Fruit fly (Drosophila melanogaster) whole organism, pupa: ENCODE results near the gene CG9368.

Source experiments
- CG10348 ChIP-seq: fragments of 200-800 bp; sonication (Bioruptor generic); IDR thresholded peaks from 2 replicates; pipeline ENCODE4 v1.3.6; 2022; ENCODE audit warnings: missing biosample characterization, missing genetic modification characterization
- CG12605 ChIP-seq: fragments of 200-800 bp; sonication (Bioruptor generic); IDR thresholded peaks from 2 replicates; pipeline ENCODE4 v1.3.6; 2022; ENCODE audit warnings: missing biosample characterization, missing genetic modification characterization
- CG14655 ChIP-seq: fragments of 200-800 bp; sonication (Bioruptor generic); optimal IDR thresholded peaks from 3 replicates; lab custom pipeline; 2017; ENCODE audit warnings: mild to moderate bottlenecking, missing biosample characterization, missing genetic modification reagents, missing genetic modification characterization
- CG15710 ChIP-seq: fragments of 200-800 bp; sonication (Bioruptor generic); optimal IDR thresholded peaks from 2 replicates; lab custom pipeline; 2018; ENCODE audit warnings: missing biosample characterization, mild to moderate bottlenecking, missing genetic modification characterization, moderate library complexity
- CG17806 ChIP-seq: fragments of 200-800 bp; sonication (Bioruptor generic); optimal IDR thresholded peaks from 2 replicates; lab custom pipeline; 2018; ENCODE audit warnings: missing biosample characterization, mild to moderate bottlenecking, missing genetic modification characterization, moderate library complexity
- CG4496 ChIP-seq: fragments of 200-800 bp; sonication (Bioruptor generic); IDR thresholded peaks from 3 replicates; pipeline ENCODE4 v1.3.6; 2022; ENCODE audit warnings: missing biosample characterization, missing genetic modification characterization
- CG8159 ChIP-seq: fragments of 200-800 bp; sonication (Bioruptor generic); optimal IDR thresholded peaks from 3 replicates; lab custom pipeline; 2018; ENCODE audit warnings: missing biosample characterization, mild to moderate bottlenecking, missing genetic modification characterization, moderate library complexity
- D1 ChIP-seq: fragments of 200-800 bp; sonication (Bioruptor generic); optimal IDR thresholded peaks from 2 replicates; lab custom pipeline; 2018; ENCODE audit warnings: missing biosample characterization, mild to moderate bottlenecking, missing genetic modification characterization, moderate library complexity
- Ets98B ChIP-seq: fragments of 200-800 bp; sonication (Bioruptor generic); IDR thresholded peaks from 2 replicates; pipeline ENCODE4 v1.3.6; 2022; ENCODE audit warnings: missing biosample characterization, missing genetic modification characterization
- Pif1B ChIP-seq: fragments of 200-800 bp; sonication (Bioruptor generic); optimal IDR thresholded peaks from 3 replicates; lab custom pipeline; 2016; ENCODE audit warnings: missing biosample characterization, missing genetic modification characterization
- fd96Ca ChIP-seq: fragments of 200-800 bp; sonication (Bioruptor generic); IDR thresholded peaks from 3 replicates; pipeline ENCODE4 v1.3.6; 2022; ENCODE audit warnings: missing biosample characterization, missing genetic modification characterization
- rn ChIP-seq: fragments of 200-800 bp; sonication (Bioruptor generic); IDR thresholded peaks from 2 replicates; pipeline ENCODE4 v1.3.6; 2022; ENCODE audit warnings: missing biosample characterization, missing genetic modification characterization

dm6 chr3L:19560695-19561246 lies 40.7 kb upstream of the CG9368 start:
- TF ChIP-seq rn (GFP tag; lab: Robert Waterston, UW): peak; percentile 95
- TF ChIP-seq CG17806: peak; percentile 99
- peak; percentile 93 for TF ChIP-seq CG10348 (GFP tag; lab: Robert Waterston, UW)
- peak; percentile 98 for TF ChIP-seq CG14655 (GFP tag; lab: Kevin White, UChicago)
- peak; percentile 98 for TF ChIP-seq CG12605 (GFP tag; lab: Robert Waterston, UW)
- TF ChIP-seq Ets98B (GFP tag; lab: Robert Waterston, UW): peak; percentile 99
- peak; percentile 99 for TF ChIP-seq CG15710
- peak; percentile 99 for TF ChIP-seq CG8159 (tag; lab: Kevin White, UChicago)
- peak; percentile 97 for TF ChIP-seq Pif1B (GFP tag; lab: Kevin White, UChicago)
- TF ChIP-seq fd96Ca (GFP tag; lab: Robert Waterston, UW): peak; percentile 98
- TF ChIP-seq CG4496 (GFP tag; lab: Robert Waterston, UW): peak; percentile 99
- TF ChIP-seq D1 (tag; lab: Kevin White, UChicago): peak; percentile 96
